Worm (Caenorhabditis elegans) whole organism, early embryonic: ENCODE results near the gene fbxa-144.

ENCODE experiments used
- B0310.2 ChIP-seq: sonication (generic microtip); optimal IDR thresholded peaks from 2 replicates; lab custom pipeline; 2016; ENCODE audit warnings: mild to moderate bottlenecking, missing genetic modification characterization, missing compliant biosample characterization
- ama-1 ChIP-seq: fragments of 150-350 bp; optimal IDR thresholded peaks from 2 replicates; lab custom pipeline; 2014
- ceh-13 ChIP-seq: fragments of 200-800 bp; sonication (Bioruptor generic); optimal IDR thresholded peaks from 2 replicates; lab custom pipeline; 2018; ENCODE audit warnings: mild to moderate bottlenecking, missing genetic modification characterization, missing compliant biosample characterization
- ceh-36 ChIP-seq: sonication (generic microtip); optimal IDR thresholded peaks from 2 replicates; lab custom pipeline; 2016; ENCODE audit warnings: missing genetic modification characterization, inconsistent platforms, missing compliant biosample characterization
- flt-1 ChIP-seq: fragments of 200-800 bp; sonication (Bioruptor generic); IDR thresholded peaks from 2 replicates; pipeline ENCODE4 v1.3.6; 2022; ENCODE audit warnings: missing genetic modification characterization, missing compliant biosample characterization
- hmg-4 ChIP-seq: fragments of 200-800 bp; sonication (Bioruptor generic); optimal IDR thresholded peaks from 2 replicates; lab custom pipeline; 2018; ENCODE audit warnings: mild to moderate bottlenecking, missing genetic modification characterization, missing compliant biosample characterization
- hnd-1 ChIP-seq: sonication (generic microtip); optimal IDR thresholded peaks from 2 replicates; lab custom pipeline; 2016; ENCODE audit warnings: missing genetic modification characterization, missing compliant biosample characterization
- pes-1 ChIP-seq: fragments of 200-800 bp; sonication (Bioruptor generic); IDR thresholded peaks from 2 replicates; pipeline ENCODE4 v1.3.6; 2022; ENCODE audit warnings: missing genetic modification reagents, missing genetic modification characterization, missing compliant biosample characterization
- tbx-37 ChIP-seq: fragments of 200-800 bp; sonication (Bioruptor generic); conservative IDR thresholded peaks from 2 replicates; pipeline ENCODE4 v1.3.6; 2022; ENCODE audit warnings: missing genetic modification reagents, missing genetic modification characterization, missing compliant biosample characterization
- tra-4 ChIP-seq: sonication (generic microtip); optimal IDR thresholded peaks from 2 replicates; lab custom pipeline; 2017; ENCODE audit warnings: missing genetic modification characterization, missing compliant biosample characterization

- no peak for TF ChIP-seq ama-1 (lab: Kevin White, UChicago)
- TF ChIP-seq ceh-13 (GFP tag; lab: Kevin White, UChicago) = no peak
- TF ChIP-seq tbx-37 = no peak
- TF ChIP-seq hmg-4 = no peak
- no peak for TF ChIP-seq B0310.2 (tag; lab: Kevin White, UChicago)
- no peak for TF ChIP-seq tra-4 (tag; lab: Kevin White, UChicago)
- TF ChIP-seq flt-1 = no peak
- TF ChIP-seq pes-1 (GFP tag; lab: Robert Waterston, UW) = no peak
- no peak for TF ChIP-seq hnd-1 (tag; lab: Kevin White, UChicago)
- TF ChIP-seq ceh-36 (tag; lab: Kevin White, UChicago) = no peak
Measured at ce11 chrV:16137043-16137442, 4.4 kb upstream of the fbxa-144 start, which contains the start of gene F44G3.7.
